Fruit fly (Drosophila melanogaster): ENCODE results near the gene JMJD6.
A peak's percentile ranks its signal among the peaks of the same experiment; 100 is the strongest.

Gene JMJD6

DNA sequence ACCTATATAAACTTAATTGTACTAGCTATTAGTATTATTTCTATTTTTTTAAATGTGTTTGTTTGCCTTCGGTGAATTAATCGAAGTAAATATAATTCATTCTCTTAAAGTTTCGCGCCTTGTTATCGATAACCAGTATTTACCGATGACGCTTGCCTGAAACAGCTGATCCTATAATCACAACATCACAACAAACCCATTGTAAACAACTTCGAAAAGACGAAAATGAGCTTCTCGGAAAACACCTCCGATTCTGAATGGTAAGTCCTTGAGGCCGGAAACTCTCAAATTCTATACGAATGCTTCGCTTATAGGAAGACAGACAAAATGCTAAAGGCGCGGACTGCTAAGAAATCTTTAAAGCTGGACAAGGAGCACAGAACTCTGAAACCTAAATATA, 17.8 kb upstream of the JMJD6 start, which contains the start of gene CG34149 (continued):
- TF ChIP-seq CG16863 (GFP tag; optimal IDR thresholded peaks at IDR 0.05) (no peak), lab (GFP tag; optimal IDR thresholded peaks at IDR 0.05) (no peak), CG2199 (GFP tag; IDR thresholded peaks at IDR 0.05) (no peak), CG34224 (GFP tag; IDR thresholded peaks at IDR 0.05; ENCODE audit: partially characterized antibody) (peak; percentile 53; the same call in 1 of the 3 replicates), CG4360 (GFP tag; IDR thresholded peaks at IDR 0.05) (no peak), mld (GFP tag; IDR thresholded peaks at IDR 0.05; ENCODE audit: partially characterized antibody) (no peak), CG18764 (GFP tag; optimal IDR thresholded peaks at IDR 0.05) (no peak), maf-S (GFP tag; optimal IDR thresholded peaks at IDR 0.05) (no peak), MTF-1 (GFP tag; optimal IDR thresholded peaks at IDR 0.05; ENCODE audit: borderline replicate concordance) (no peak), caup (GFP tag; optimal IDR thresholded peaks at IDR 0.05; ENCODE audit: severe bottlenecking) (no peak), CG11695 (GFP tag; IDR thresholded peaks at IDR 0.05) (no peak), tap (tag; optimal IDR thresholded peaks at IDR 0.05) (no peak), Ets97D (GFP tag; optimal IDR thresholded peaks at IDR 0.05) (no peak), CG33213 (GFP tag; optimal IDR thresholded peaks at IDR 0.05) (no peak), vfl (GFP tag; optimal IDR thresholded peaks at IDR 0.05) (no peak), Abd-B (GFP tag; optimal IDR thresholded peaks at IDR 0.05) (no peak), sisA (GFP tag; IDR thresholded peaks at IDR 0.05) (no peak), gcm (GFP tag; optimal IDR thresholded peaks at IDR 0.05) (no peak), CTCF (GFP tag; optimal IDR thresholded peaks at IDR 0.05) (no peak), CG7786 (GFP tag; optimal IDR thresholded peaks at IDR 0.05) (no peak), ato (GFP tag; IDR thresholded peaks at IDR 0.05; ENCODE audit: partially characterized antibody) (peak; percentile 34; the same call in 1 of the 2 replicates), CG12391 (tag; optimal IDR thresholded peaks at IDR 0.05) (no peak), CG13287 (GFP tag; IDR thresholded peaks at IDR 0.05; ENCODE audit: partially characterized antibody) (peak; percentile 73), pnt (GFP tag; optimal IDR thresholded peaks at IDR 0.05) (no peak), eyg (GFP tag; optimal IDR thresholded peaks at IDR 0.05) (no peak), sens (GFP tag) (no peak), lola (GFP tag; optimal IDR thresholded peaks at IDR 0.05) (no peak), MESR4 (GFP tag; optimal IDR thresholded peaks at IDR 0.05) (no peak), jing (GFP tag; optimal IDR thresholded peaks at IDR 0.05) (no peak), bcd (GFP tag; optimal IDR thresholded peaks at IDR 0.05) (no peak), CG18262 (tag; optimal IDR thresholded peaks at IDR 0.05) (no peak), ken (GFP tag; IDR thresholded peaks at IDR 0.05) (no peak), Opbp (GFP tag; IDR thresholded peaks at IDR 0.05; ENCODE audit: partially characterized antibody) (peak; percentile 10; the same call in 2 of the 3 replicates), CG8924 (tag; optimal IDR thresholded peaks at IDR 0.05) (no peak), Lim3 (GFP tag; IDR thresholded peaks at IDR 0.05) (no peak), CG10321 (GFP tag; IDR thresholded peaks at IDR 0.05) (no peak), Bgb (GFP tag; IDR thresholded peaks at IDR 0.05; ENCODE audit: partially characterized antibody) (peak; percentile 33; the same call in 1 of the 2 replicates), ham (GFP tag; IDR thresholded peaks at IDR 0.05) (no peak), Doc2 (GFP tag; IDR thresholded peaks at IDR 0.05) (no peak), CG7928 (GFP tag; optimal IDR thresholded peaks at IDR 0.05) (no peak), bsh (GFP tag; optimal IDR thresholded peaks at IDR 0.05) (no peak), CG13424 (tag; optimal IDR thresholded peaks at IDR 0.05) (no peak), B-H1 (GFP tag; IDR thresholded peaks at IDR 0.05) (no peak), HHEX (GFP tag; optimal IDR thresholded peaks at IDR 0.05) (no peak), CG4328 (GFP tag; optimal IDR thresholded peaks at IDR 0.05) (no peak), CG12299 (tag; optimal IDR thresholded peaks at IDR 0.05) (no peak), dimm (GFP tag; IDR thresholded peaks at IDR 0.05) (no peak), YL-1 (GFP tag; optimal IDR thresholded peaks at IDR 0.05) (no peak), BEAF-32 (GFP tag; optimal IDR thresholded peaks at IDR 0.05) (peak; percentile 31), CG31388 (GFP tag; optimal IDR thresholded peaks at IDR 0.05) (no peak), scrt (GFP tag; optimal IDR thresholded peaks at IDR 0.05) (no peak)

Measured in whole organism, embryonic.